Fruit fly (Drosophila melanogaster) whole organism, embryonic: ENCODE results near the gene CG34260.

Source experiments
- CG17385 ChIP-seq: fragments of 200-800 bp; sonication (Bioruptor generic); optimal IDR thresholded peaks from 3 replicates; lab custom pipeline; 2018; ENCODE audit warnings: missing biosample characterization, mild to moderate bottlenecking, missing genetic modification characterization
- MESR4 ChIP-seq: fragments of 200-800 bp; sonication (Bioruptor generic); optimal IDR thresholded peaks from 2 replicates; lab custom pipeline; 2018; ENCODE audit warnings: missing biosample characterization, mild to moderate bottlenecking, missing genetic modification characterization, moderate library complexity
- ac ChIP-seq: fragments of 200-800 bp; sonication (Bioruptor generic); optimal IDR thresholded peaks from 3 replicates; lab custom pipeline; 2017; ENCODE audit warnings: missing biosample characterization, mild to moderate bottlenecking, missing genetic modification characterization

DNA sequence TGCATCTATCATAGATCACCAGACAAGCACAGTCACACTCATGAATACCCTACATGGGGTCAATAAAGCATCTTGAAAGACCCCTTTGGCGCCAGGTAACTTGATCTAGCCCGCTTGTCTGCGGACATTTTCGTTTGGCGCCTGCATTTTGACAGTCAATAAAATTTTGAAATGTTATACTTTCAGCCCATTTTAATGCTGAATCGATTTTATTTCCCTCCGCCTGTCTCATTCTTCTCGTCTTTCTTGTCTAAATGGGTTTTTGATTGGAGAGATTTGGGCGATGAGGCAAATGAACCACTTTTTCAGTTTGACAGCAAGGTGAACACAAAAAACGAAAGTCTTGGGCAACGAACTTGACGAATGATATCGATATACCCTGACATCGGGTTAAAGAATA is 23.8 kb upstream of the CG34260 start:
- TF ChIP-seq CG17385 (GFP tag; lab: Kevin White, UChicago) (no peak), MESR4 (GFP tag; lab: Kevin White, UChicago) (no peak), ac (GFP tag; lab: Kevin White, UChicago) (no peak)
